Fruit fly (Drosophila melanogaster): ENCODE results near the gene CG18231.

DNA sequence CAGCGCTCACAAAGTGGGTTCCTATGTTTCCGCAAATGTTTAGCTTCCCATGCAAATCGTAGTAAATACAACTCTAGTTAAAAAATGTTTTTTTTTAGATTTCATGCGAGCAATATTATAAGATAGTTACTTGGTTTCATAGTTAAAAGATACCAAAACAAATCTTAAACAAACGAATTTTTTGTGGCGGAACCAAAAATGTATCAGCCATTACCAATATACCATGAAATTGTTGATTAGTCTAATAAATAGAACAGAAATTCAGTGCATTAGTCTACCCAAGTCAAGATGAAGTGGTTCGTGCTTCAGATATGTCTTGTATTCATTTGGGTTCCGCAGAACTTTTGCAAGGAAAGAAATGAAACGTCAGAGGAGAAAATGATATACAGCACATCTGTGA, 4.3 kb downstream of the CG18231 start, which contains the start of gene CG32199:
- TF ChIP-seq Rx (GFP tag; IDR thresholded peaks at IDR 0.05) (no peak), Hr78 (GFP tag; optimal IDR thresholded peaks at IDR 0.05) (no peak), CG11085 (GFP tag; IDR thresholded peaks at IDR 0.05) (no peak), CG10147 (GFP tag; optimal IDR thresholded peaks at IDR 0.05) (no peak), tap (tag; optimal IDR thresholded peaks at IDR 0.05) (no peak), Ssrp (tag; optimal IDR thresholded peaks at IDR 0.05) (no peak), Deaf1 (tag; optimal IDR thresholded peaks at IDR 0.05) (no peak), CG17186 (GFP tag; optimal IDR thresholded peaks at IDR 0.05) (no peak)
